Worm (Caenorhabditis elegans) whole organism, L4/young adult: ENCODE data around the gene tbc-8.
A peak's percentile ranks its signal among the peaks of the same experiment; 100 is the strongest.

ENCODE experiments used
- W03F9.2 ChIP-seq: fragments of 150-350 bp; optimal IDR thresholded peaks from 2 replicates; lab custom pipeline; 2014; ENCODE audit warnings: missing biosample characterization, missing genetic modification characterization
- dao-5 ChIP-seq: sonication (generic microtip); optimal IDR thresholded peaks from 2 replicates; lab custom pipeline; 2016; ENCODE audit warnings: missing genotype, missing genetic modification characterization, moderate library complexity, missing compliant biosample characterization
- him-1 ChIP-seq: sonication (generic microtip); optimal IDR thresholded peaks from 2 replicates; lab custom pipeline; 2016; ENCODE audit warnings: missing genotype, missing genetic modification reagents, missing genetic modification characterization, missing compliant biosample characterization

tbc-8 gene

ce11 chrIII:10361456-10361855 lies 3.3 kb upstream of the tbc-8 start:
- TF ChIP-seq W03F9.2 (tag; lab: Kevin White, UChicago): no peak
- TF ChIP-seq dao-5: no peak
- TF ChIP-seq him-1: no peak

DNA sequence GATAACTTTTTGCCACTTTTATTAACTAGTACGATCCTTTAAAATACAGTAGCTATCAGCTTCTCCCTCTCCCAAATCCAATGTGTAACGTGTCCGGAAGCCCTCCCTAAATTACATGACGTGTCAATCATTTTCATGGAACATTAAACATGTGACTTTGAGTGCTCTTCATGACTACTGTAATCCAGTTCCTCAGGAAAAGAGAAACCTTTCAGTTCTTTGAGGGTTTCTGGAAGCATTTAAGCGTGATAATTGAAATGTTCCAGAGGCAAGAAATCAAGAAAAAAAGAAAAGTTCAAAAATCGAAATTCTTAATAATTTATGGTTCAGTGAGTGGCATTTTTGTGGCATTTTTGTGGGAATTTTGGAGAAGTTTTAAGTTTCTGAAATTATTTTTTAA lies 1.8 kb upstream of the tbc-8 start:
- no peak for TF ChIP-seq dao-5
- TF ChIP-seq him-1: no peak
- no peak for TF ChIP-seq W03F9.2 (tag; lab: Kevin White, UChicago)

DNA sequence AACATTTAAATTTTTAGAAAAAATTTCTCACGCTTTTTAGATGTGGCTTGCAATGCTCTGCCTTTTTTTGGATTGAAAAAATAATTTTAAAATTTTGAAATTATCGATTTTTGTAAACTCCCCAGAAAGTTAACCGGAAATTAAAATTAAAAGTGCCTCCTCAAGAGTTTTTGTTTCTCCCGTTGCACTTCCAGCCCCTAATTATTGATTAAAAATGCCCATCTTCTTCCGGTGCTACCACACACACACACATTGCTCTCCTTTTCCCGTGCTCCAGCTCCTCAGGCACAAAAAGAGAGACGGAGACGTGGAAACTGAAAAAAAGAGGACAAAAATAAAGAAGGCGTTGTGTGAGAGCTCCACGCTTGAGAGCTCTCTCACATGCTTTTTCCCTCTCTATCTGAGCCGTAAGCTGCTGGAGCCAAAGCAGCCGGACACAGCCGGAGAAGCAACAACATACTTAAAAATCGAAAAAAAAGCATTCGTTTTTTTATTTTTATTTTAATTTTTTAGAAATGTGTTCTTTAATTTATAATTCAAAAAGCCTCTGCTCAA lies 2.7 kb downstream of the tbc-8 start:
- TF ChIP-seq W03F9.2 (tag; lab: Kevin White, UChicago) (no peak), dao-5 (no peak), him-1 (no peak)

ce11 chrIII:10373845-10374244 lies 9.1 kb downstream of the tbc-8 start:
- TF ChIP-seq W03F9.2 (tag; lab: Kevin White, UChicago): no peak
- no peak for TF ChIP-seq him-1
- no peak for TF ChIP-seq dao-5

ce11 chrIII:10376041-10376440 lies 11.3 kb downstream of the tbc-8 start:
- TF ChIP-seq dao-5 (no peak), W03F9.2 (tag; lab: Kevin White, UChicago) (no peak), him-1 (no peak)

- TF ChIP-seq dao-5 (no peak), W03F9.2 (tag; lab: Kevin White, UChicago) (no peak), him-1 (no peak)
Measured at ce11 chrIII:10378899-10379298, 14.1 kb downstream of the tbc-8 start.

ce11 chrIII:10379632-10380031 lies 14.9 kb downstream of the tbc-8 start:
- no peak for TF ChIP-seq him-1
- no peak for TF ChIP-seq dao-5
- TF ChIP-seq W03F9.2 (tag; lab: Kevin White, UChicago): no peak

DNA sequence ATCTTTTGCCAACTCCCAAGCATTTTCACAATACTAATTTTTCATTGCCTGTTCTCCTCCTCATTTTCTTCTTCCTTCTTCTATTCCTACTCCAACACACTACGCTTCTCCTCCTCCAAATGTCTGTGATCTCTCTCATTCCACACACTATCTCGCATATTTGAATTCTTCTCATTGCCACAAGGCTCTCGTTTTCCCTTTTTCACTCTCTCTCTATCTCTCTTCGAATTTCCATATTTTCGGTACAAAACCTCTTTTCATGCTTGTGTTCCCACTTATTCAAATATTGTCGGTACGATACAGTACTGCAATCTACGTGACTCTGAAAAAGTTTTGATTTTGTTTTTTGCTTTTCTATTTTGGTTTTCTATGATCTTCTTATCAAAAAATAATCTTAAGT lies 15.9 kb downstream of the tbc-8 start:
- TF ChIP-seq W03F9.2 (tag; lab: Kevin White, UChicago) (no peak), dao-5 (no peak)

- no peak for TF ChIP-seq W03F9.2 (tag; lab: Kevin White, UChicago)
- no peak for TF ChIP-seq dao-5
- TF ChIP-seq him-1: no peak
Measured at ce11 chrIII:10381473-10381872, 16.7 kb downstream of the tbc-8 start, which contains the start of gene C38H2.2. Gene C38H2.2, plus strand, starts transcription at chrIII:10381773.

DNA sequence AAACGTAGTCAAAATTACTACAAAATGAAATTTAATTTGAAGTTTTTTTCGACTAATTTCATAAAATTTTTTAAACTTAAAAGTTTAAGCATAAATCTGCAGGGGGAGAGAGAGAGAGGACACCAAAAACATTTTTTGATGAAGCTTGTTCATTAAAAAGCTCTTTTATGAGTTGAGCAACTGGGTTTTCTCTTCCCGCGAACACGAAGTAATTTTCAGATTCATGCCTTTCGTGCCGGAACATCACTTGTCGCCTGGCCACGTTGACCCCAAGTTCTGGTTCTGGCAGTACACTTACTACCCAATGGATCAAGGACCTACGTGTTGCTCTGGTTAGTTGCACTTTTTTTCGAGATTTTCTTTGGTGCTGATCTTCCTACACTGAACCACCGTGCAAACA lies 19.0 kb downstream of the tbc-8 start:
- TF ChIP-seq W03F9.2 (tag; lab: Kevin White, UChicago) (no peak), dao-5 (no peak), him-1 (no peak)

ce11 chrIII:10386476-10386875 lies 21.7 kb downstream of the tbc-8 start, which contains the start of gene C38H2.3:
Gene C38H2.3, minus strand, starts transcription at chrIII:10386576.
- TF ChIP-seq dao-5: no peak
- no peak for TF ChIP-seq him-1
- no peak for TF ChIP-seq W03F9.2 (tag; lab: Kevin White, UChicago)

- TF ChIP-seq W03F9.2 (tag; lab: Kevin White, UChicago) (no peak), him-1 (no peak), dao-5 (no peak)
Measured at ce11 chrIII:10389608-10390007, 24.9 kb downstream of the tbc-8 start.

ce11 chrIII:10391628-10392027 lies 26.9 kb downstream of the tbc-8 start, which contains the start of gene M03C11.9:
Gene M03C11.9, minus strand, starts transcription at chrIII:10391728.
- no peak for TF ChIP-seq dao-5
- TF ChIP-seq him-1: no peak
- TF ChIP-seq W03F9.2 (tag; lab: Kevin White, UChicago): no peak

DNA sequence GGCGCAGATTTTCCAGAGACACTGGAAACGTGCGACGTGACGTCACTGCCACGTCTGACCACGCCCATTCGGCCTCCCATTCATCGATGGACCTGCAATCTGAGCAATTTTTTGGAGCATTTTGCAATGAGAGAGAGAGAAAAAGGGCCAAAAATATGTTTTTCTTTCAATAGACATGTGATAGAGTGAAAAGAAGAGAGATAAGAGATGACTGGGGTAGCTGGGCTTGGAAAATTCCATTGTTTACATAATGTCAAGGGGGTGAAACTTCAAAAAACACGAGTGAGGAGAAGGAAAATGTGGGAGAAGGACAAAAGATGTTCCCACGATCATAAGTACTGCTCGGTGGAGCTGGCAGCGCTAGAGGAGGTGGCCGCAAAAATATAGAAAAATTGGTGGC lies 31.2 kb downstream of the tbc-8 start, which contains the start of gene M03C11.1:
M03C11.1 (minus strand) TSS at position 101 of the 400 bp plus-strand sequence.
- TF ChIP-seq W03F9.2 (tag; lab: Kevin White, UChicago) (no peak), dao-5 (no peak), him-1 (no peak)

DNA sequence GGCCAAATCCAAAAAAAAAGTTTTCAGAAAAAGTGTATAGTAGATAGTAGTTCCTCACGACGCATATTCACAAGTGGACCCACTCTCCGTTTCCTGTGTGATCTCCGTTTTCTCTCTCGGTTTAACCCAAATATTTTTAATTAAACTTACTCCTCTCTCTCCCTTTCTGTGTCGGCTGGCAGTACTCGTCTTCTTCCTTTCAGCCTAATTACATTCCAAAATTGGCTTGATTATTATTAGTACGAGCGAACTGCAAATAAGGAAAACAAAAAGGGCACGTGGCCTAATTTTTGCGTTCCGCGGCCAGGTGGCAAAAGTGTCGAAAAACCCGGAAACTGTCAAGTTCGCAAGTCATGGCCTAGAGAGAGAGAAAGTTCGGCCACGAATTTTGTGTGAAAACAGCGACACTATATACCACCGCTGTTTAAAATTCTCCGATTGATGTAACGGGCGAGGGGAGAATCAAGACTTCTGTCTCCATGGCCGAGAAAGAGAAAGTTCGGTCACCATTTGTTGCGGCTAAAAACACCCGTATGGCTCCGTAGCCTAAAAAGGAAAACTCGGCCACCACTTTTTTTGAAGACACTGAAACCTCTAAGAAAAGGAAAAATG lies 32.2 kb downstream of the tbc-8 start:
- TF ChIP-seq dao-5 (no peak), him-1 (no peak), W03F9.2 (tag; lab: Kevin White, UChicago) (no peak)

DNA sequence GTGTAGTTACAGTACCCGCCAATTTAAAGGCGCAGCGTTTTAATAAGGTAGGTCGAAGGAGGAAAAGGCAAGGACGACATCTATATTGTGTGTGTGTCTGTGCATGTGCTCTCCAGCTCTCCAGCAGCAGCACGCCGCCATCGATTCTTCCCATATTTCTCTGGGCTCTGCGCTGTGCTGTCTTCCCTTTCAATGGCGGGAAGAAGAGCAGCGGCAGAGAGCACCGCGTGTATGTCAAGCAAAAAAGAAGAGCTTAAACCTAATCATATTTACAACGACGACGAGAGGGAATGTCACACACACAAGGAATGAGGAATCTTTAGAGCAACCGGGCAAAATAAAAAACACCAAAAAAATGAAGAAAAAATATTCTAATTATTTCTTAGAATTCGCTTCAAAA lies 34.2 kb downstream of the tbc-8 start:
- TF ChIP-seq dao-5 (no peak), W03F9.2 (tag; lab: Kevin White, UChicago) (no peak), him-1 (peak; percentile 22)
